Worm (Caenorhabditis elegans) whole organism, L4/young adult: ENCODE data around the gene col-85.

Experiments
- W03F9.2 ChIP-seq: fragments of 150-350 bp; optimal IDR thresholded peaks from 2 replicates; lab custom pipeline; 2014; ENCODE audit warnings: missing biosample characterization, missing genetic modification characterization
- him-1 ChIP-seq: sonication (generic microtip); optimal IDR thresholded peaks from 2 replicates; lab custom pipeline; 2016; ENCODE audit warnings: missing genotype, missing genetic modification reagents, missing genetic modification characterization, missing compliant biosample characterization

DNA sequence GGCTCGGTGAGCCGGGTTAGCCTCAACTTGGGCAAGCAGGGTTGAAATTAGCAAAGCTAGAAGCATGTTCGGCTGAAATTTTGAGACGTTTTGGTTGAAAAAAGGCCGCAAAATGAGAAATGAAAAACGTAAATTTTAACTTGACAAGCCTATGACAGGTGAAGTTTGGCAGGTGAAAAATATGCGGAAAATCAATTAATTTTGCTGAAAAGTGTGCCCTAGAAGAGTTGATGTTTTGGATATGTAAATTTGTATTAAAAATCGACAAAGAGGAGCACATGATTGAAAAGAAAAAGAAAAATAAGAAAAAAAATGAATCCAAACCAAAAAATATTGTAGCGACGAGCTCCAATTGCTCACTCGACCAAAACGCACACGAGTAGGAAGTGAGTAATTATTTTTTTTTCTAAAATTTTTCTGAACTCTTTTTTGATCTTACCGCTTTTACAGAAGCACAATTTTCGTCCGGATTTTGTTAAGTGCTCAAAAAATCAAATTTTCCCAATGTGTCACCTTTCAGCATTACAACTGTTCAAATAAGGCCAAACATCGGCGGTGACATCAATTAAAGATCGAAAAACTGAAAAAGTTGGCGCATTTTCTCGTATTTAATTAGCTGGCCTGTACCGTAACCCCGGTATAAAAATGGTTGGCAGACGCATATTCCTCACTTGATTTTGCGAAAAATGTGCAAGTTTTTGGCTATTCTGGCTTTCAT is 23.6 kb downstream of the col-85 start, which contains the start of the genes F15A4.5 and phat-8:
- no peak for TF ChIP-seq him-1 (tag; lab: Kevin White, UChicago)
- TF ChIP-seq W03F9.2, result no peak
